Fruit fly (Drosophila melanogaster) whole organism, embryonic: Measurements from ENCODE around the gene ct.
A peak's percentile ranks its signal among the peaks of the same experiment; 100 is the strongest.

ENCODE experiments used
- Atf3 ChIP-seq: fragments of 200-800 bp; sonication (Bioruptor generic); optimal IDR thresholded peaks from 3 replicates; lab custom pipeline; 2016; ENCODE audit warnings: missing biosample characterization, missing genetic modification characterization
- CG1024 ChIP-seq: fragments of 200-800 bp; sonication (Bioruptor generic); IDR thresholded peaks from 2 replicates; pipeline ENCODE4 v1.3.6; 2022; ENCODE audit warnings: missing biosample characterization, missing genetic modification characterization
- CG10321 ChIP-seq: fragments of 200-800 bp; sonication (Bioruptor generic); IDR thresholded peaks from 2 replicates; pipeline ENCODE4 v1.3.6; 2022; ENCODE audit warnings: missing biosample characterization, missing genetic modification characterization
- CG10431 ChIP-seq: fragments of 200-800 bp; sonication (Bioruptor generic); optimal IDR thresholded peaks from 3 replicates; lab custom pipeline; 2018; ENCODE audit warnings: missing biosample characterization, mild to moderate bottlenecking, missing genetic modification characterization
- CG11696 ChIP-seq: fragments of 200-800 bp; sonication (Bioruptor generic); IDR thresholded peaks from 2 replicates; pipeline ENCODE4 v1.3.6; 2022; ENCODE audit warnings: missing biosample characterization, missing genetic modification characterization
- CG12219 ChIP-seq: fragments of 200-800 bp; sonication (Bioruptor generic); optimal IDR thresholded peaks from 3 replicates; lab custom pipeline; 2018; ENCODE audit warnings: missing biosample characterization, mild to moderate bottlenecking, missing genetic modification characterization
- CG12236 ChIP-seq: fragments of 200-800 bp; sonication (Bioruptor generic); optimal IDR thresholded peaks from 2 replicates; lab custom pipeline; 2016; ENCODE audit warnings: missing biosample characterization, missing genetic modification characterization
- CG12659 ChIP-seq: fragments of 200-800 bp; sonication (Bioruptor generic); optimal IDR thresholded peaks from 3 replicates; lab custom pipeline; 2017; ENCODE audit warnings: mild to moderate bottlenecking, missing biosample characterization, missing genetic modification reagents, missing genetic modification characterization
- CG12942 ChIP-seq: fragments of 200-800 bp; sonication (Bioruptor generic); optimal IDR thresholded peaks from 3 replicates; lab custom pipeline; 2016; ENCODE audit warnings: missing biosample characterization, missing genetic modification characterization
- CG13123 ChIP-seq: fragments of 200-800 bp; sonication (Bioruptor generic); optimal IDR thresholded peaks from 2 replicates; lab custom pipeline; 2016; ENCODE audit warnings: missing biosample characterization, missing genetic modification characterization
- CG13296 ChIP-seq: fragments of 200-800 bp; sonication (Bioruptor generic); optimal IDR thresholded peaks from 3 replicates; lab custom pipeline; 2018; ENCODE audit warnings: missing biosample characterization, mild to moderate bottlenecking, missing genetic modification characterization
- CG14050 ChIP-seq: fragments of 200-800 bp; sonication (Bioruptor generic); IDR thresholded peaks from 3 replicates; pipeline ENCODE4 v1.3.6; 2022; ENCODE audit warnings: missing biosample characterization, missing genetic modification characterization
- CG14441 ChIP-seq: fragments of 200-800 bp; sonication (Bioruptor generic); IDR thresholded peaks from 2 replicates; pipeline ENCODE4 v1.3.6; 2022; ENCODE audit warnings: missing biosample characterization, missing genetic modification characterization
- CG15696 ChIP-seq: fragments of 200-800 bp; sonication (Bioruptor generic); optimal IDR thresholded peaks from 2 replicates; lab custom pipeline; 2019; ENCODE audit warnings: missing biosample characterization, mild to moderate bottlenecking, missing genetic modification characterization, moderate library complexity
- CG16815 ChIP-seq: fragments of 200-800 bp; sonication (Bioruptor generic); optimal IDR thresholded peaks from 3 replicates; lab custom pipeline; 2017; ENCODE audit warnings: missing biosample characterization, mild to moderate bottlenecking, missing genetic modification characterization
- CG17802 ChIP-seq: fragments of 200-800 bp; sonication (Bioruptor generic); optimal IDR thresholded peaks from 2 replicates; lab custom pipeline; 2018; ENCODE audit warnings: missing biosample characterization, mild to moderate bottlenecking, missing genetic modification characterization, moderate library complexity
- CG3838 ChIP-seq: fragments of 200-800 bp; sonication (Bioruptor generic); optimal IDR thresholded peaks from 3 replicates; lab custom pipeline; 2016; ENCODE audit warnings: missing biosample characterization, missing genetic modification characterization
- CG4282 ChIP-seq: fragments of 200-800 bp; sonication (Bioruptor generic); optimal IDR thresholded peaks from 2 replicates; lab custom pipeline; 2016; ENCODE audit warnings: missing biosample characterization, missing genetic modification characterization
- CG6254 ChIP-seq: fragments of 200-800 bp; sonication (Bioruptor generic); optimal IDR thresholded peaks from 3 replicates; lab custom pipeline; 2017; ENCODE audit warnings: mild to moderate bottlenecking, missing biosample characterization, missing genetic modification reagents, missing genetic modification characterization
- CG6854 ChIP-seq: fragments of 200-800 bp; sonication (Bioruptor generic); optimal IDR thresholded peaks from 3 replicates; lab custom pipeline; 2017; ENCODE audit warnings: missing biosample characterization, mild to moderate bottlenecking, missing genetic modification characterization
- CG7357 ChIP-seq: fragments of 200-800 bp; sonication (Bioruptor generic); IDR thresholded peaks from 3 replicates; pipeline ENCODE4 v1.3.6; 2022; ENCODE audit warnings: missing biosample characterization, missing genetic modification characterization
- CG8388 ChIP-seq: fragments of 200-800 bp; sonication (Bioruptor generic); optimal IDR thresholded peaks from 2 replicates; lab custom pipeline; 2019; ENCODE audit warnings: missing biosample characterization, mild to moderate bottlenecking, missing genetic modification characterization, moderate library complexity
- CTCF ChIP-seq: fragments of 200-800 bp; sonication (Bioruptor generic); optimal IDR thresholded peaks from 2 replicates; lab custom pipeline; 2017; ENCODE audit warnings: missing biosample characterization, mild to moderate bottlenecking, missing genetic modification characterization, moderate library complexity
- Doc2 ChIP-seq: fragments of 200-800 bp; sonication (Bioruptor generic); IDR thresholded peaks from 2 replicates; pipeline ENCODE4 v1.3.6; 2022; ENCODE audit warnings: missing biosample characterization, missing genetic modification characterization
- Fer3 ChIP-seq: fragments of 200-800 bp; sonication (Bioruptor generic); optimal IDR thresholded peaks from 2 replicates; lab custom pipeline; 2018; ENCODE audit warnings: missing biosample characterization, mild to moderate bottlenecking, missing genetic modification characterization, moderate library complexity
- Hey ChIP-seq: fragments of 200-800 bp; sonication (Bioruptor generic); optimal IDR thresholded peaks from 3 replicates; lab custom pipeline; 2018; ENCODE audit warnings: missing biosample characterization, mild to moderate bottlenecking, missing genetic modification characterization
- Poxn ChIP-seq: fragments of 200-800 bp; sonication (Bioruptor generic); IDR thresholded peaks from 2 replicates; pipeline ENCODE4 v1.3.6; 2022; ENCODE audit warnings: missing biosample characterization, missing genetic modification characterization
- Scr ChIP-seq: fragments of 200-800 bp; sonication (Bioruptor generic); IDR thresholded peaks from 2 replicates; pipeline ENCODE4 v1.3.6; 2022; ENCODE audit warnings: missing biosample characterization, missing genetic modification characterization; ENCODE audit not compliant: partially characterized antibody
- Trl ChIP-seq, 3 experiments: fragments of >200 bp in 2 of 3; fragments of 200-800 bp in 1 of 3; sonication (Bioruptor generic) in 1 of 3; optimal IDR thresholded peaks; 2 replicates in 1 of 3; 3 replicates in 2 of 3; lab custom pipeline; 2016 to 2017; ENCODE audit warnings: missing biosample characterization in 1 of 3, missing genetic modification characterization in 1 of 3
- Xrp1 ChIP-seq: fragments of 200-800 bp; sonication (Bioruptor generic); IDR thresholded peaks from 2 replicates; pipeline ENCODE4 v1.3.6; 2022; ENCODE audit warnings: missing biosample characterization, missing genetic modification characterization
- ap ChIP-seq: fragments of 200-800 bp; sonication (Bioruptor generic); IDR thresholded peaks from 2 replicates; pipeline ENCODE4 v1.3.6; 2022; ENCODE audit warnings: missing biosample characterization, missing genetic modification characterization
- ato ChIP-seq: fragments of 200-800 bp; sonication (Bioruptor generic); IDR thresholded peaks from 2 replicates; pipeline ENCODE4 v1.3.6; 2022; ENCODE audit warnings: missing biosample characterization, missing genetic modification characterization; ENCODE audit not compliant: partially characterized antibody
- bbx ChIP-seq: fragments of 200-800 bp; sonication (Bioruptor generic); IDR thresholded peaks from 2 replicates; pipeline ENCODE4 v1.3.6; 2022; ENCODE audit warnings: missing biosample characterization, missing genetic modification characterization; ENCODE audit not compliant: partially characterized antibody
- dati ChIP-seq: fragments of 200-800 bp; sonication (Bioruptor generic); IDR thresholded peaks from 2 replicates; pipeline ENCODE4 v1.3.6; 2022; ENCODE audit warnings: missing biosample characterization, missing genetic modification characterization
- dpn ChIP-seq, 2 experiments: fragments of 200-800 bp; sonication (Bioruptor generic); optimal IDR thresholded peaks; 3 replicates each; lab custom pipeline; 2016; ENCODE audit warnings: missing biosample characterization in 2 of 2, missing genetic modification characterization in 2 of 2
- dysf ChIP-seq: fragments of 200-800 bp; sonication (Bioruptor generic); IDR thresholded peaks from 3 replicates; pipeline ENCODE4 v1.3.6; 2022; ENCODE audit warnings: missing biosample characterization, missing genetic modification characterization
- eyg ChIP-seq: fragments of 200-800 bp; sonication (Bioruptor generic); optimal IDR thresholded peaks from 3 replicates; lab custom pipeline; 2016; ENCODE audit warnings: missing biosample characterization, missing genetic modification characterization
- gt ChIP-seq: fragments of 200-800 bp; sonication (Bioruptor generic); IDR thresholded peaks from 2 replicates; pipeline ENCODE4 v1.3.6; 2022; ENCODE audit warnings: missing biosample characterization, missing genetic modification characterization
- hb ChIP-seq: fragments of 200-800 bp; sonication (Bioruptor generic); IDR thresholded peaks from 3 replicates; pipeline ENCODE4 v1.3.6; 2022; ENCODE audit warnings: missing biosample characterization, missing genetic modification characterization; ENCODE audit not compliant: partially characterized antibody
- nmo ChIP-seq: fragments of 200-800 bp; sonication (Bioruptor generic); optimal IDR thresholded peaks from 2 replicates; lab custom pipeline; 2018; ENCODE audit warnings: missing biosample characterization, mild to moderate bottlenecking, missing genetic modification characterization, moderate library complexity
- pb ChIP-seq: fragments of 200-800 bp; sonication (Bioruptor generic); optimal IDR thresholded peaks from 3 replicates; lab custom pipeline; 2016; ENCODE audit warnings: missing biosample characterization, missing genetic modification characterization
- pum ChIP-seq: fragments of 200-800 bp; sonication (Bioruptor generic); optimal IDR thresholded peaks from 2 replicates; lab custom pipeline; 2016; ENCODE audit warnings: missing biosample characterization, missing genetic modification characterization
- pzg ChIP-seq: fragments of 200-800 bp; sonication (Bioruptor generic); optimal IDR thresholded peaks from 3 replicates; lab custom pipeline; 2018; ENCODE audit warnings: missing biosample characterization, mild to moderate bottlenecking, missing genetic modification characterization, moderate library complexity
- salm ChIP-seq: fragments of 200-800 bp; sonication (Bioruptor generic); optimal IDR thresholded peaks from 2 replicates; lab custom pipeline; 2018; ENCODE audit warnings: missing biosample characterization, mild to moderate bottlenecking, missing genetic modification characterization
- sc ChIP-seq, 3 experiments: fragments of >200 bp in 2 of 3; fragments of 200-800 bp in 1 of 3; sonication (Bioruptor generic) in 1 of 3; optimal IDR thresholded peaks; 2 replicates in 2 of 3; 3 replicates in 1 of 3; lab custom pipeline; 2017; ENCODE audit warnings: mild to moderate bottlenecking in 1 of 3, missing biosample characterization in 1 of 3, missing genetic modification characterization in 1 of 3, missing genetic modification reagents in 1 of 3
- sens ChIP-seq: fragments of 200-800 bp; sonication (Bioruptor generic); peaks from one replicate; lab custom pipeline; 2016; ENCODE audit warnings: missing biosample characterization, missing genetic modification characterization
- sens-2 ChIP-seq: fragments of 200-800 bp; sonication (Bioruptor generic); IDR thresholded peaks from 2 replicates; pipeline ENCODE4 v1.3.6; 2022; ENCODE audit warnings: missing biosample characterization, missing genetic modification characterization
- stc ChIP-seq: fragments of 200-800 bp; sonication (Bioruptor generic); IDR thresholded peaks from 2 replicates; pipeline ENCODE4 v1.3.6; 2022; ENCODE audit warnings: missing biosample characterization, missing genetic modification characterization
- tin ChIP-seq: fragments of 200-800 bp; sonication (Bioruptor generic); optimal IDR thresholded peaks from 3 replicates; lab custom pipeline; 2016; ENCODE audit warnings: missing biosample characterization, missing genetic modification characterization

The ct gene

DNA sequence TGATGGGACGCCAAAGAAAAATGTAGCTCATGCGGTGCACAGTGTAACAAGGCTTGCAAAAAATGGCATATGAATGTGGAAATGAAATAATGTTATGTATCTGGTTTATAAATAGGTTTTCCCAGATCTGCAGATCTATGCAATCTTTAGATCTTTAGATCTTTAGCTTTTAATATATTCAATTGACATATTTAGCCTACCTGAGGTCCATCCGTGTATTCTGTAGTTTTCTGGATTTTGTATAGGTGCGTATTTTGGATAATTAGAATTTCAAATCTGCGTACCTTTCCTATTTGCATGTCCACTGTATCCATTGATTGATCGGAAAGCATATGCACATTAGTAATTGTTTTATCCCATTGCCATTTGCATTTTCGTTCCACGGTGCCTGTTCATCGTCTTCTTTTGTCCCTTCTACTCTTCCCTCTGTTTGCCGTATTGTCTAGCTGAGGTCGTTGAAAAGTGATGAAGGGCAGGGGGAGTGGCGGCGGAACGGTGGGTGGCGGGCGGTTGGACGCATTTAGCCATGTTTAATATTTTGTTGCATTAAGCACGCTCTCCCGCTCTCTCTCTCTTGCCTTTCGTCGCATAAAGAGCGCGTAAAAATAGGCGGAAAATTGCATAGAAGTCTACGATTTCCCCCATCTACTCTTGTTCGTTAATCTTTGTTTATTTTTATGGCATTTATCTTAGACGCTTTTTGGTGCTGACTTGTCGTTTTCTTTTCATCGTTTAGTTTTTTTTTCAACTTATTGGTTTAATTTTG is 100.9 kb downstream of the ct start, which contains the start of gene CHES-1-like (continued):
- peak; percentile 72 for TF ChIP-seq ap (GFP tag; lab: Robert Waterston, UW)
- TF ChIP-seq CG11696 (GFP tag; lab: Robert Waterston, UW), result peak; percentile 58; the same call in 1 of the 2 replicates
- TF ChIP-seq Fer3, result peak; percentile 70
- no peak for TF ChIP-seq ato (GFP tag; lab: Robert Waterston, UW)
- TF ChIP-seq CG14441 (GFP tag; lab: Robert Waterston, UW), result peak; percentile 71
- TF ChIP-seq CG13296 (GFP tag; lab: Kevin White, UChicago), result peak; percentile 88
- peak; percentile 74 for TF ChIP-seq CG10431 (GFP tag; lab: Kevin White, UChicago)
- TF ChIP-seq nmo (GFP tag; lab: Kevin White, UChicago), result peak; percentile 97
- peak; percentile 91 to 93 for TF ChIP-seq dpn (GFP tag; optimal IDR thresholded peaks at IDR 0.05; lab: Kevin White, UChicago)
- peak; percentile 99 for TF ChIP-seq sens (GFP tag; lab: Kevin White, UChicago)
- TF ChIP-seq CG12942 (GFP tag; lab: Kevin White, UChicago), result peak; percentile 90
- TF ChIP-seq CG13123, result peak; percentile 79
- peak; percentile 63 for TF ChIP-seq CTCF (GFP tag; lab: Kevin White, UChicago)
- peak; percentile 20 for TF ChIP-seq Hey
- TF ChIP-seq stc, result peak; percentile 70
- peak; percentile 84 for TF ChIP-seq eyg (GFP tag; lab: Kevin White, UChicago)
- no peak for TF ChIP-seq CG1024 (GFP tag; lab: Robert Waterston, UW)
- peak; percentile 68 for TF ChIP-seq CG15696
- TF ChIP-seq CG12659 (GFP tag; lab: Kevin White, UChicago), result peak; percentile 96
- TF ChIP-seq sc (optimal IDR thresholded peaks at IDR 0.05; lab: Kevin White, UChicago), result no peak
- TF ChIP-seq sc (GFP tag; optimal IDR thresholded peaks at IDR 0.05; lab: Kevin White, UChicago), result peak; percentile 90
- TF ChIP-seq gt (GFP tag; lab: Robert Waterston, UW), result no peak
- 0 out of 2 replicates have a peak, but pooled peaks have one; percentile 25 for TF ChIP-seq Scr (GFP tag; lab: Robert Waterston, UW)
- TF ChIP-seq CG14050, result peak; percentile 65
- peak; percentile 62; the same call in 1 of the 2 replicates for TF ChIP-seq Doc2 (GFP tag; lab: Robert Waterston, UW)
- TF ChIP-seq hb (GFP tag; lab: Robert Waterston, UW), result peak; percentile 54; the same call in 1 of the 3 replicates
- peak; percentile 45 for TF ChIP-seq CG17802 (tag; lab: Kevin White, UChicago)
- TF ChIP-seq CG12236 (GFP tag; lab: Kevin White, UChicago), result peak; percentile 89
- TF ChIP-seq CG16815 (GFP tag; lab: Kevin White, UChicago), result peak; percentile 85
- TF ChIP-seq CG8388 (GFP tag; lab: Kevin White, UChicago), result peak; percentile 86
- TF ChIP-seq Poxn (GFP tag; lab: Robert Waterston, UW), result peak; percentile 45; the same call in 1 of the 2 replicates
- no peak for TF ChIP-seq pzg (GFP tag; lab: Kevin White, UChicago)
- peak; percentile 91 for TF ChIP-seq pum (GFP tag; lab: Kevin White, UChicago)
- peak; percentile 92 for TF ChIP-seq dysf (GFP tag; lab: Robert Waterston, UW)
- TF ChIP-seq CG4282 (GFP tag; lab: Kevin White, UChicago), result peak; percentile 84
- TF ChIP-seq Atf3, result peak; percentile 83
- TF ChIP-seq Trl (optimal IDR thresholded peaks at IDR 0.05; lab: Kevin White, UChicago), result peak in 1 of 2 experiments; percentile 59
- peak; percentile 90 for TF ChIP-seq Trl (GFP tag; optimal IDR thresholded peaks at IDR 0.05; lab: Kevin White, UChicago)
- TF ChIP-seq CG12219 (GFP tag; lab: Kevin White, UChicago), result peak; percentile 87
- TF ChIP-seq salm (tag; lab: Kevin White, UChicago), result peak; percentile 74
- TF ChIP-seq CG10321 (GFP tag; lab: Robert Waterston, UW), result no peak
- TF ChIP-seq Xrp1, result peak; percentile 85
- TF ChIP-seq bbx (GFP tag; lab: Robert Waterston, UW), result no peak
- peak; percentile 63 for TF ChIP-seq CG3838 (GFP tag; lab: Kevin White, UChicago)
- TF ChIP-seq CG6254 (GFP tag; lab: Kevin White, UChicago), result peak; percentile 84
- TF ChIP-seq CG7357 (GFP tag; lab: Robert Waterston, UW), result peak; percentile 62; the same call in 2 of the 3 replicates
- peak; percentile 35; the same call in 1 of the 2 replicates for TF ChIP-seq dati
- peak; percentile 86 for TF ChIP-seq CG6854 (GFP tag; lab: Kevin White, UChicago)
- TF ChIP-seq pb (GFP tag; lab: Kevin White, UChicago), result peak; percentile 93
- TF ChIP-seq sens-2, result no peak
- TF ChIP-seq tin, result peak; percentile 87
